Fruit fly (Drosophila melanogaster) whole organism, wandering third instar larva: Measurements from ENCODE around the gene slif.
A peak's percentile ranks its signal among the peaks of the same experiment; 100 is the strongest.

Experiments used
- Abd-B ChIP-seq: fragments of >200 bp; optimal IDR thresholded peaks from 2 replicates; lab custom pipeline; 2017; ENCODE audit warnings: missing biosample characterization, missing genetic modification characterization
- CG32264 ChIP-seq: fragments of 200-800 bp; sonication (Bioruptor generic); optimal IDR thresholded peaks from 2 replicates; lab custom pipeline; 2016; ENCODE audit warnings: missing biosample characterization, missing genetic modification characterization
- CG9705 ChIP-seq: fragments of 200-800 bp; sonication (Bioruptor generic); optimal IDR thresholded peaks from 2 replicates; lab custom pipeline; 2018; ENCODE audit warnings: missing biosample characterization, mild to moderate bottlenecking, missing genetic modification characterization
- CrebA ChIP-seq: fragments of 200-800 bp; sonication (Bioruptor generic); optimal IDR thresholded peaks from 2 replicates; lab custom pipeline; 2016; ENCODE audit warnings: missing biosample characterization, mild to moderate bottlenecking, missing genetic modification characterization, borderline replicate concordance
- Dfd ChIP-seq: fragments of >200 bp; optimal IDR thresholded peaks from 2 replicates; lab custom pipeline; 2017; ENCODE audit warnings: missing biosample characterization, missing genetic modification characterization
- Dif ChIP-seq: fragments of 200-275, 200-300 bp; sonication (Bioruptor generic); optimal IDR thresholded peaks from 2 replicates; lab custom pipeline; 2018; ENCODE audit warnings: missing biosample characterization, missing genetic modification characterization; ENCODE audit not compliant: partially characterized antibody
- GATAd ChIP-seq: sonication (Bioruptor generic); optimal IDR thresholded peaks from 2 replicates; lab custom pipeline; 2016; ENCODE audit warnings: missing biosample characterization, missing genetic modification characterization
- HLH106 ChIP-seq: fragments of 200-800 bp; optimal IDR thresholded peaks from 3 replicates; lab custom pipeline; 2019; ENCODE audit warnings: missing biosample characterization, mild to moderate bottlenecking, missing genetic modification characterization, moderate library complexity
- Hnf4 ChIP-seq: fragments of 200-800 bp; sonication (Bioruptor generic); optimal IDR thresholded peaks from 2 replicates; lab custom pipeline; 2016; ENCODE audit warnings: missing biosample characterization, mild to moderate bottlenecking, missing genetic modification characterization
- Hr78 ChIP-seq: fragments of >200 bp; optimal IDR thresholded peaks from 2 replicates; lab custom pipeline; 2017; ENCODE audit warnings: missing biosample characterization, missing genetic modification characterization
- Hr83 ChIP-seq: fragments of 200-300 bp; sonication (Bioruptor generic); optimal IDR thresholded peaks from 2 replicates; lab custom pipeline; 2016; ENCODE audit warnings: missing biosample characterization, mild to moderate bottlenecking, missing genetic modification characterization, moderate library complexity; ENCODE audit not compliant: poor library complexity, severe bottlenecking
- Jra ChIP-seq: sonication (Bioruptor generic); optimal IDR thresholded peaks from 2 replicates; lab custom pipeline; 2016; ENCODE audit warnings: missing biosample characterization, missing genetic modification characterization
- Mio ChIP-seq: sonication (Bioruptor generic); optimal IDR thresholded peaks from 2 replicates; lab custom pipeline; 2016; ENCODE audit warnings: missing biosample characterization, missing genetic modification characterization
- Myc ChIP-seq: fragments of >200 bp; optimal IDR thresholded peaks from 2 replicates; lab custom pipeline; 2017
- N ChIP-seq: fragments of >200 bp; optimal IDR thresholded peaks from 2 replicates; lab custom pipeline; 2018; ENCODE audit warnings: missing biosample characterization, missing external identifiers, missing genetic modification characterization
- OdsH ChIP-seq: fragments of 200-800 bp; sonication (Bioruptor generic); optimal IDR thresholded peaks from 2 replicates; lab custom pipeline; 2016; ENCODE audit warnings: missing biosample characterization, mild to moderate bottlenecking, missing genetic modification characterization
- Rel ChIP-seq, 2 experiments: fragments of 200-800 bp; sonication (Bioruptor generic) in 1 of 2; optimal IDR thresholded peaks; 2 replicates in 1 of 2; 3 replicates in 1 of 2; lab custom pipeline; 2016 to 2019; ENCODE audit warnings: mild to moderate bottlenecking in 2 of 2, missing biosample characterization in 2 of 2, missing genetic modification characterization in 2 of 2, moderate library complexity in 1 of 2
- Sp1 ChIP-seq: fragments of 200-800 bp; sonication (Bioruptor generic); optimal IDR thresholded peaks from 3 replicates; lab custom pipeline; 2019; ENCODE audit warnings: missing biosample characterization, mild to moderate bottlenecking, missing genetic modification characterization, moderate library complexity
- Vsx2 ChIP-seq: fragments of 200-300, 225-300 bp; sonication (Bioruptor generic); optimal IDR thresholded peaks from 2 replicates; lab custom pipeline; 2018; ENCODE audit warnings: missing biosample characterization, missing genetic modification characterization; ENCODE audit not compliant: partially characterized antibody
- br ChIP-seq: fragments of 200-800 bp; sonication (Bioruptor generic); optimal IDR thresholded peaks from 2 replicates; lab custom pipeline; 2016; ENCODE audit warnings: missing biosample characterization, missing genetic modification characterization
- brk ChIP-seq: fragments of 200-800 bp; sonication (Bioruptor generic); optimal IDR thresholded peaks from 2 replicates; lab custom pipeline; 2016; ENCODE audit warnings: missing biosample characterization, mild to moderate bottlenecking, missing genetic modification characterization
- dl ChIP-seq, 2 experiments: fragments of 175-275, 200-275 bp in 1 of 2; fragments of 200-275 bp in 1 of 2; sonication (Bioruptor generic); optimal IDR thresholded peaks; lab custom pipeline; 2018; ENCODE audit warnings: mild to moderate bottlenecking in 2 of 2, missing biosample characterization in 2 of 2, missing genetic modification characterization in 2 of 2, moderate library complexity in 2 of 2; ENCODE audit not compliant: partially characterized antibody in 2 of 2, insufficient read depth in 1 of 2
- dmrt93B ChIP-seq: fragments of 200-800 bp; sonication (Bioruptor generic); optimal IDR thresholded peaks from 2 replicates; lab custom pipeline; 2018; ENCODE audit warnings: missing biosample characterization, mild to moderate bottlenecking, missing genetic modification characterization
- dsf ChIP-seq: sonication (Bioruptor generic); optimal IDR thresholded peaks from 2 replicates; lab custom pipeline; 2016; ENCODE audit warnings: missing biosample characterization, missing genetic modification characterization, borderline replicate concordance
- ey ChIP-seq: fragments of 200-800 bp; sonication (Bioruptor generic); optimal IDR thresholded peaks from 2 replicates; lab custom pipeline; 2016; ENCODE audit warnings: missing biosample characterization, missing genetic modification characterization
- foxo ChIP-seq, 2 experiments: fragments of 200-800 bp; sonication (Bioruptor generic); optimal IDR thresholded peaks; 2 replicates in 1 of 2; 3 replicates in 1 of 2; lab custom pipeline; 2016 to 2017; ENCODE audit warnings: missing biosample characterization in 2 of 2, missing genetic modification characterization in 2 of 2
- fru ChIP-seq: fragments of 200-800 bp; sonication (Bioruptor generic); optimal IDR thresholded peaks from 3 replicates; lab custom pipeline; 2016; ENCODE audit warnings: missing biosample characterization, mild to moderate bottlenecking, missing genetic modification characterization
- h ChIP-seq: fragments of 200-800 bp; sonication (Bioruptor generic); optimal IDR thresholded peaks from 3 replicates; lab custom pipeline; 2016; ENCODE audit warnings: missing biosample characterization, mild to moderate bottlenecking, missing genetic modification characterization
- jim ChIP-seq: fragments of 175-275, 200-325 bp; sonication (Bioruptor generic); optimal IDR thresholded peaks from 2 replicates; lab custom pipeline; 2016; ENCODE audit warnings: missing biosample characterization, mild to moderate bottlenecking, missing genetic modification characterization
- lola ChIP-seq: fragments of >200 bp; optimal IDR thresholded peaks from 2 replicates; lab custom pipeline; 2017; ENCODE audit warnings: missing biosample characterization, missing genetic modification characterization
- pan ChIP-seq: fragments of >200 bp; optimal IDR thresholded peaks from 2 replicates; lab custom pipeline; 2017
- psq ChIP-seq: fragments of 200-800 bp; sonication (Bioruptor generic); optimal IDR thresholded peaks from 3 replicates; lab custom pipeline; 2017; ENCODE audit warnings: missing biosample characterization, mild to moderate bottlenecking, missing genetic modification characterization, moderate library complexity
- rgr ChIP-seq: fragments of 200-800 bp; sonication (Bioruptor generic); optimal IDR thresholded peaks from 3 replicates; lab custom pipeline; 2016; ENCODE audit warnings: missing biosample characterization, mild to moderate bottlenecking, missing genetic modification characterization
- sage ChIP-seq: fragments of 200-800 bp; sonication (Bioruptor generic); optimal IDR thresholded peaks from 2 replicates; lab custom pipeline; 2016; ENCODE audit warnings: missing biosample characterization, mild to moderate bottlenecking, missing genetic modification characterization
- sv ChIP-seq: fragments of 200-800 bp; sonication (Bioruptor generic); optimal IDR thresholded peaks from 3 replicates; lab custom pipeline; 2016; ENCODE audit warnings: missing biosample characterization, missing genetic modification characterization
- tai ChIP-seq: sonication (Bioruptor generic); optimal IDR thresholded peaks from 2 replicates; lab custom pipeline; 2016; ENCODE audit warnings: missing biosample characterization, missing genetic modification characterization
- usp ChIP-seq: fragments of >200 bp; optimal IDR thresholded peaks from 2 replicates; lab custom pipeline; 2017; ENCODE audit warnings: missing biosample characterization, missing genetic modification characterization
- woc ChIP-seq: sonication (Bioruptor generic); optimal IDR thresholded peaks from 2 replicates; lab custom pipeline; 2016; ENCODE audit warnings: missing biosample characterization, mild to moderate bottlenecking, missing genetic modification characterization

slif gene

DNA sequence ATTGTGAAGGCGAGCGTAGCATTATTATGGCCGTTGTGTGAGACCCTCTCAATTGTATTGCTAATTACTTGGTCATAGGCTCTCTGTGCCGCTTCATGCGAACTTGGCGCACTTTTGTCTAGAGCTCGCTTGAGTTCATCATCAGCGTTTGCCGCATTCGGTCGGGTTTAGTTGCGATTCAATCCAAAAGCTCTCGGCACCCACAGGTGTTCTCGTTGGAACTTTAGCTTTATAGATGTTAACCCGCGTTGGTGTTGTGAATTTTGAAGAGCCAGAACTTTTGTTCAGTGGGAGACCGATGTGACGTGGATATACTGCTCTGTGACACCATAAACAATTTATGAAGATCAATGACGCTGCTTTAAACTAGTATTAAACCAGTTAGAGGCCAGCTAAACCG lies at the start of gene slif:
slif (plus strand) TSS at position 132 of the 400 bp plus-strand sequence.
- TF ChIP-seq dmrt93B = no peak
- TF ChIP-seq OdsH (GFP tag; lab: Kevin White, UChicago) = no peak
- no peak for TF ChIP-seq Myc (lab: Kevin White, UChicago)
- no peak for TF ChIP-seq Abd-B (GFP tag; lab: Kevin White, UChicago)
- no peak for TF ChIP-seq sage (GFP tag; lab: Kevin White, UChicago)
- no peak for TF ChIP-seq h
- TF ChIP-seq, all 38 proteins: peak for 0

DNA sequence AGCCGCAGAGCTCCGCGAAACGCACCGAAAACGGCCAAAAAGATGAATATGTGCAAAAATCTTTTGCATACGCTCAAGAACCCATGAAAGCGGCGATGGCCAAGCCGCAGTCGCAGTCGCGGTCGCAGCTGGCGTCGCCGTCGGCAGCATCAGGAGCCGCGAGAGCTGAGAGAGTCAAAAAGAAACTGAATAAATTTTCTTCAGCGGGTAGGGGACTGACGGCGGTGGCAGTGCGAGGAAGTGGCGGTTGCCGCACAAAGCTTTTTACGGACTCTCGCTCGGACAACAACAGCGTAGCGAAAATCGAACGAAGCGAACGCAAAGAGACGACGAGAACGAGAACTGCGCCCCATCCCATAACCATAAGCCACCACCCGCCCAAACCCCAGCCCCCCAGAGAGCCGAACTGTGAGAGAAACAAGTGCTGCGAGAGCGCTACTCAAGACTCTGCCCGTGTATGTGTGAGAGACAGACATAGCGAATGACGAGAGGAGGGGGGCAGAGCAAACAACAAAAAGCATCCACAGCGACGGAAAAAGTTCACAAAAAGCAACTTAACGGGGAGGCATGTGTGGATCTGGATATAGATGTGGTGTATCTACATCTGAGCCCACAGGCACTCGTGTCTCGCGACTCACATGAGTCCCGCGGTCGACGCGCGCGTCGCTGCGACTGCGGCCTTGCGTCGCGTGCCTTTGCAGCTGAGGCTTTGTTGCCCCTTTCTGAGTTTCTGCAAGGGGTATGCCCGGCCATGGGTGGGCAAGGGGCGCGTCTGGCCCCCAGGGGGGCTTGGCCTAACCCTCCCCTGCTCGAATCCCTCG lies 45.5 kb upstream of the slif start, which contains the start of gene jim:
jim (minus strand) TSS at position 51 of the 821 bp plus-strand sequence.
- TF ChIP-seq woc (GFP tag; lab: Kevin White, UChicago) (peak; percentile 5), OdsH (GFP tag; lab: Kevin White, UChicago) (peak; percentile 58), Hr83 (GFP tag; lab: Kevin White, UChicago) (peak; percentile 93), br (GFP tag; lab: Kevin White, UChicago) (peak; percentile 48), HLH106 (peak; percentile 34), sv (GFP tag; lab: Kevin White, UChicago) (no peak), pan (lab: Kevin White, UChicago) (no peak), h (peak; percentile 87), CrebA (GFP tag; lab: Kevin White, UChicago) (peak; percentile 71), Vsx2 (GFP tag; lab: Kevin White, UChicago) (peak; percentile 71), psq (GFP tag; lab: Kevin White, UChicago) (peak; percentile 95), Mio (GFP tag; lab: Kevin White, UChicago) (no peak), tai (GFP tag; lab: Kevin White, UChicago) (no peak), rgr (peak; percentile 63), Rel (GFP tag; optimal IDR thresholded peaks at IDR 0.05; lab: Kevin White, UChicago) (peak; percentile 68), Rel (tag; optimal IDR thresholded peaks at IDR 0.05; lab: Kevin White, UChicago) (peak; percentile 56), N (GFP tag; lab: Kevin White, UChicago) (peak; percentile 52), dsf (GFP tag; lab: Kevin White, UChicago) (no peak), ey (GFP tag; lab: Kevin White, UChicago) (peak; percentile 4), Hr78 (GFP tag; lab: Kevin White, UChicago) (no peak), CG32264 (GFP tag; lab: Kevin White, UChicago) (no peak), usp (GFP tag; lab: Kevin White, UChicago) (no peak), GATAd (GFP tag; lab: Kevin White, UChicago) (no peak), fru (GFP tag; lab: Kevin White, UChicago) (peak; percentile 15), dmrt93B (no peak), brk (GFP tag; lab: Kevin White, UChicago) (peak; percentile 10), CG9705 (GFP tag; lab: Kevin White, UChicago) (no peak), jim (peak; percentile 97), Abd-B (GFP tag; lab: Kevin White, UChicago) (no peak), Dfd (GFP tag; lab: Kevin White, UChicago) (peak; percentile 98), Hnf4 (GFP tag; lab: Kevin White, UChicago) (peak; percentile 57), Dif (peak; percentile 95), sage (GFP tag; lab: Kevin White, UChicago) (peak; percentile 40), Myc (lab: Kevin White, UChicago) (no peak), lola (GFP tag; lab: Kevin White, UChicago) (no peak), dl (GFP tag; optimal IDR thresholded peaks at IDR 0.05; lab: Kevin White, UChicago; ENCODE audit: insufficient read depth in 1 of 2, partially characterized antibody in 2 of 2) (peak; percentile 63 to 97), foxo (GFP tag; optimal IDR thresholded peaks at IDR 0.05; lab: Kevin White, UChicago) (peak in 1 of 2 experiments; percentile 59), Jra (peak; percentile 62), Sp1 (GFP tag; lab: Kevin White, UChicago) (peak; percentile 68)
- TF ChIP-seq, all 38 proteins: peak for 24
